Worm (Caenorhabditis elegans) whole organism, young adult: ENCODE data around the gene W03C9.6.

Experiments used
- F37B4.10 ChIP-seq: fragments of 200-800 bp; sonication (Bioruptor generic); IDR thresholded peaks from 2 replicates; pipeline ENCODE4 v1.3.6; 2022; ENCODE audit warnings: missing genetic modification characterization, missing compliant biosample characterization
- ZK185.1 ChIP-seq: sonication (generic microtip); optimal IDR thresholded peaks from 2 replicates; lab custom pipeline; 2016; ENCODE audit warnings: mild to moderate bottlenecking, missing genetic modification characterization, missing compliant biosample characterization; ENCODE audit not compliant: poor library complexity, severe bottlenecking
- ama-1 ChIP-seq, 3 experiments: fragments of 150-350 bp in 1 of 3; sonication (generic microtip) in 2 of 3; optimal IDR thresholded peaks; 2 replicates each; lab custom pipeline; 2014 to 2018; ENCODE audit warnings: missing biosample characterization in 2 of 3, missing genetic modification characterization in 2 of 3, missing genetic modification reagents in 2 of 3
- attf-6 ChIP-seq: fragments of 200-800 bp; sonication (Bioruptor generic); IDR thresholded peaks from 2 replicates; pipeline ENCODE4 v1.3.6; 2022; ENCODE audit warnings: missing genetic modification reagents, missing genetic modification characterization, missing compliant biosample characterization
- efl-1 ChIP-seq: fragments of 150-350 bp; optimal IDR thresholded peaks from 2 replicates; lab custom pipeline; 2014; ENCODE audit warnings: missing biosample characterization, missing genetic modification reagents, missing genetic modification characterization
- egl-18 ChIP-seq: fragments of 200-800 bp; sonication (Bioruptor generic); IDR thresholded peaks from 2 replicates; pipeline ENCODE4 v1.3.6; 2022; ENCODE audit warnings: missing genetic modification reagents, missing genetic modification characterization, missing compliant biosample characterization
- lsl-1 ChIP-seq: fragments of 200-800 bp; sonication (Bioruptor generic); optimal IDR thresholded peaks from 2 replicates; lab custom pipeline; 2018; ENCODE audit warnings: mild to moderate bottlenecking, missing genetic modification characterization, moderate library complexity, missing compliant biosample characterization
- mxl-1 ChIP-seq: sonication (generic microtip); optimal IDR thresholded peaks from 2 replicates; lab custom pipeline; 2016; ENCODE audit warnings: missing genetic modification characterization, missing compliant biosample characterization
- nhr-120 ChIP-seq: fragments of 200-800 bp; sonication (Bioruptor generic); IDR thresholded peaks from 2 replicates; pipeline ENCODE4 v1.3.6; 2022; ENCODE audit warnings: missing genetic modification characterization, missing compliant biosample characterization
- ztf-18 ChIP-seq: sonication (generic microtip); optimal IDR thresholded peaks from 2 replicates; lab custom pipeline; 2016; ENCODE audit warnings: missing genotype, mild to moderate bottlenecking, missing genetic modification characterization, missing compliant biosample characterization
- ztf-25 ChIP-seq: fragments of 200-800 bp; sonication (Bioruptor generic); IDR thresholded peaks from 2 replicates; pipeline ENCODE4 v1.3.6; 2022; ENCODE audit warnings: missing genetic modification reagents, missing genetic modification characterization, missing compliant biosample characterization
- ztf-26 ChIP-seq: sonication (generic microtip); optimal IDR thresholded peaks from 2 replicates; lab custom pipeline; 2017; ENCODE audit warnings: missing genetic modification characterization, missing compliant biosample characterization

DNA sequence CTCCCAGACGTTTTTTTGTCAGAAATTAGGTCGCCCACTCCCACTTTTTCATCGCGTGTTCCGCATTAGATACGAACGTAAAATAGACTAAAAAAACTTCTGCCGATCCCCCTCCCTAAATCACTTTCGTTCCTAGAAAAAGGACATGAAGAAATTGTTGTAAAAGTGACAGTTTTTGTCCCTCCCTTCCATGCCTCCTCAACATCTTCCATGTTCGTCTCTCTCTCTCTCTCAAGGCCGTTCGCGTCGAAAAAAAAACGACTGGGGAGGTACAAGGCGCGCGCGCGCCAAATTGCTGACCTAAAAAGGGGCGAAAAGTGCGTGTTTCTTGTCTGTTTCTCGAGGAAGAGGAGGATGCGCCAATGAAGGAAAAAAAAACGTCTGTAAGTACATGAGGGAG is 25.6 kb upstream of the W03C9.6 start:
- TF ChIP-seq ztf-18 (tag; lab: Kevin White, UChicago) (no peak), ama-1 (optimal IDR thresholded peaks at IDR 0.05; lab: Kevin White, UChicago) (no peak), ama-1 (GFP tag; optimal IDR thresholded peaks at IDR 0.05; lab: Kevin White, UChicago) (no peak), egl-18 (GFP tag; lab: Robert Waterston, UW) (no peak), ztf-25 (GFP tag; lab: Robert Waterston, UW) (no peak), lsl-1 (GFP tag; lab: Kevin White, UChicago) (no peak), ZK185.1 (tag; lab: Kevin White, UChicago) (no peak), nhr-120 (GFP tag; lab: Robert Waterston, UW) (no peak), efl-1 (GFP tag; lab: Kevin White, UChicago) (peak; percentile 38), attf-6 (GFP tag; lab: Robert Waterston, UW) (no peak), ztf-26 (tag; lab: Kevin White, UChicago) (no peak), F37B4.10 (no peak), mxl-1 (no peak)
